Fruit fly (Drosophila melanogaster) whole organism, embryonic: ENCODE results near the gene CG14280.
A peak's percentile ranks its signal among the peaks of the same experiment; 100 is the strongest.

Experiments used
- C15 ChIP-seq: fragments of 200-800 bp; sonication (Bioruptor generic); IDR thresholded peaks from 3 replicates; pipeline ENCODE4 v1.3.6; 2022; ENCODE audit warnings: missing biosample characterization, missing genetic modification characterization
- CG10543 ChIP-seq: fragments of 200-800 bp; sonication (Bioruptor generic); optimal IDR thresholded peaks from 3 replicates; lab custom pipeline; 2017; ENCODE audit warnings: missing biosample characterization, mild to moderate bottlenecking, missing genetic modification characterization, moderate library complexity
- CG11085 ChIP-seq: fragments of 200-800 bp; sonication (Bioruptor generic); IDR thresholded peaks from 2 replicates; pipeline ENCODE4 v1.3.6; 2022; ENCODE audit warnings: missing biosample characterization, missing genetic modification characterization
- CG11504 ChIP-seq: fragments of 200-800 bp; sonication (Bioruptor generic); optimal IDR thresholded peaks from 3 replicates; lab custom pipeline; 2019; ENCODE audit warnings: missing biosample characterization, mild to moderate bottlenecking, missing genetic modification characterization, moderate library complexity
- CG11695 ChIP-seq: fragments of 200-800 bp; sonication (Bioruptor generic); IDR thresholded peaks from 3 replicates; pipeline ENCODE4 v1.3.6; 2022; ENCODE audit warnings: missing biosample characterization, missing genetic modification characterization
- CG11723 ChIP-seq: fragments of 200-800 bp; sonication (Bioruptor generic); optimal IDR thresholded peaks from 2 replicates; lab custom pipeline; 2017; ENCODE audit warnings: missing biosample characterization, mild to moderate bottlenecking, missing genetic modification characterization
- CG13424 ChIP-seq: fragments of 200-800 bp; sonication (Bioruptor generic); optimal IDR thresholded peaks from 2 replicates; lab custom pipeline; 2019; ENCODE audit warnings: missing biosample characterization, mild to moderate bottlenecking, missing genetic modification characterization, moderate library complexity
- CG15514 ChIP-seq: fragments of 200-800 bp; sonication (Bioruptor generic); optimal IDR thresholded peaks from 3 replicates; lab custom pipeline; 2017; ENCODE audit warnings: missing biosample characterization, missing genetic modification characterization, mild to moderate bottlenecking, moderate library complexity, missing genetic modification reagents
- CG1602 ChIP-seq: fragments of 200-800 bp; sonication (Bioruptor generic); optimal IDR thresholded peaks from 3 replicates; lab custom pipeline; 2016; ENCODE audit warnings: missing biosample characterization, missing genetic modification characterization
- CG17186 ChIP-seq: fragments of 200-800 bp; sonication (Bioruptor generic); optimal IDR thresholded peaks from 3 replicates; lab custom pipeline; 2017; ENCODE audit warnings: missing biosample characterization, missing genetic modification reagents, missing genetic modification characterization
- CG18764 ChIP-seq: fragments of 200-800 bp; sonication (Bioruptor generic); optimal IDR thresholded peaks from 3 replicates; lab custom pipeline; 2016; ENCODE audit warnings: missing biosample characterization, missing genetic modification characterization
- CG2202 ChIP-seq: fragments of 200-800 bp; sonication (Bioruptor generic); optimal IDR thresholded peaks from 2 replicates; lab custom pipeline; 2018; ENCODE audit warnings: missing biosample characterization, mild to moderate bottlenecking, missing genetic modification characterization
- CG30403 ChIP-seq: fragments of 200-800 bp; sonication (Bioruptor generic); optimal IDR thresholded peaks from 3 replicates; lab custom pipeline; 2016; ENCODE audit warnings: missing biosample characterization, missing genetic modification characterization
- CG32772 ChIP-seq: fragments of 200-800 bp; sonication (Bioruptor generic); IDR thresholded peaks from 2 replicates; pipeline ENCODE4 v1.3.6; 2022; ENCODE audit warnings: missing biosample characterization, missing genetic modification characterization
- CG3281 ChIP-seq: fragments of 200-800 bp; sonication (Bioruptor generic); optimal IDR thresholded peaks from 3 replicates; lab custom pipeline; 2017; ENCODE audit warnings: missing biosample characterization, mild to moderate bottlenecking, missing genetic modification characterization
- CG3407 ChIP-seq: fragments of 200-800 bp; sonication (Bioruptor generic); optimal IDR thresholded peaks from 2 replicates; lab custom pipeline; 2018; ENCODE audit warnings: missing biosample characterization, mild to moderate bottlenecking, missing genetic modification characterization
- CG3995 ChIP-seq: fragments of 200-800 bp; sonication (Bioruptor generic); optimal IDR thresholded peaks from 3 replicates; lab custom pipeline; 2016; ENCODE audit warnings: missing biosample characterization, missing genetic modification characterization
- CG6654 ChIP-seq: fragments of 200-800 bp; sonication (Bioruptor generic); optimal IDR thresholded peaks from 2 replicates; lab custom pipeline; 2017; ENCODE audit warnings: missing biosample characterization, mild to moderate bottlenecking, missing genetic modification characterization
- Chrac-16 ChIP-seq: fragments of 200-800 bp; sonication (Bioruptor generic); optimal IDR thresholded peaks from 3 replicates; lab custom pipeline; 2016; ENCODE audit warnings: missing biosample characterization, missing genetic modification characterization
- CkIIα-i1 ChIP-seq: fragments of 200-800 bp; sonication (Bioruptor generic); IDR thresholded peaks from 2 replicates; pipeline ENCODE4 v1.3.6; 2022; ENCODE audit warnings: missing biosample characterization, missing genetic modification characterization
- D19A ChIP-seq: fragments of 200-800 bp; optimal IDR thresholded peaks from 3 replicates; lab custom pipeline; 2019; ENCODE audit warnings: missing biosample characterization, mild to moderate bottlenecking, missing genetic modification characterization, moderate library complexity
- H2.0 ChIP-seq: fragments of 200-800 bp; sonication (Bioruptor generic); IDR thresholded peaks from 2 replicates; pipeline ENCODE4 v1.3.6; 2022; ENCODE audit warnings: missing biosample characterization, missing genetic modification characterization
- HLH3B ChIP-seq: fragments of 200-800 bp; sonication (Bioruptor generic); IDR thresholded peaks from 2 replicates; pipeline ENCODE4 v1.3.6; 2022; ENCODE audit warnings: missing biosample characterization, missing genetic modification characterization
- Myb ChIP-seq: fragments of 200-800 bp; sonication (Bioruptor generic); optimal IDR thresholded peaks from 2 replicates; lab custom pipeline; 2016; ENCODE audit warnings: missing biosample characterization, missing genetic modification characterization
- NfI ChIP-seq: fragments of 200-800 bp; sonication (Bioruptor generic); optimal IDR thresholded peaks from 3 replicates; lab custom pipeline; 2018; ENCODE audit warnings: missing biosample characterization, mild to moderate bottlenecking, missing genetic modification characterization, moderate library complexity
- Oaz ChIP-seq: fragments of 200-800 bp; sonication (Bioruptor generic); IDR thresholded peaks from 2 replicates; pipeline ENCODE4 v1.3.6; 2022; ENCODE audit warnings: missing biosample characterization, missing genetic modification characterization
- Ssrp ChIP-seq: fragments of 200-800 bp; sonication (Bioruptor generic); optimal IDR thresholded peaks from 2 replicates; lab custom pipeline; 2018; ENCODE audit warnings: missing biosample characterization, mild to moderate bottlenecking, missing genetic modification characterization, moderate library complexity
- al ChIP-seq: fragments of 200-800 bp; sonication (Bioruptor generic); IDR thresholded peaks from 2 replicates; pipeline ENCODE4 v1.3.6; 2022; ENCODE audit warnings: missing biosample characterization, missing genetic modification characterization
- amos ChIP-seq: fragments of 200-800 bp; sonication (Bioruptor generic); IDR thresholded peaks from 2 replicates; pipeline ENCODE4 v1.3.6; 2022; ENCODE audit warnings: missing biosample characterization, missing genetic modification characterization; ENCODE audit not compliant: partially characterized antibody
- ato ChIP-seq: fragments of 200-800 bp; sonication (Bioruptor generic); IDR thresholded peaks from 2 replicates; pipeline ENCODE4 v1.3.6; 2022; ENCODE audit warnings: missing biosample characterization, missing genetic modification characterization; ENCODE audit not compliant: partially characterized antibody
- az2 ChIP-seq: fragments of 200-800 bp; sonication (Bioruptor generic); optimal IDR thresholded peaks from 3 replicates; lab custom pipeline; 2016; ENCODE audit warnings: missing biosample characterization, missing genetic modification characterization
- btn ChIP-seq: fragments of 200-800 bp; sonication (Bioruptor generic); optimal IDR thresholded peaks from 2 replicates; lab custom pipeline; 2016; ENCODE audit warnings: missing biosample characterization, missing genetic modification characterization
- cas ChIP-seq: fragments of 200-800 bp; sonication (Bioruptor generic); IDR thresholded peaks from 2 replicates; pipeline ENCODE4 v1.3.6; 2022; ENCODE audit warnings: missing biosample characterization, missing genetic modification characterization
- crp ChIP-seq, 2 experiments: fragments of 200-800 bp; sonication (Bioruptor generic); optimal IDR thresholded peaks; 2 replicates in 1 of 2; 3 replicates in 1 of 2; lab custom pipeline; 2017; ENCODE audit warnings: missing biosample characterization in 2 of 2, missing genetic modification characterization in 2 of 2, mild to moderate bottlenecking in 1 of 2, moderate library complexity in 1 of 2
- dysf ChIP-seq: fragments of 200-800 bp; sonication (Bioruptor generic); IDR thresholded peaks from 3 replicates; pipeline ENCODE4 v1.3.6; 2022; ENCODE audit warnings: missing biosample characterization, missing genetic modification characterization
- hb ChIP-seq: fragments of 200-800 bp; sonication (Bioruptor generic); IDR thresholded peaks from 3 replicates; pipeline ENCODE4 v1.3.6; 2022; ENCODE audit warnings: missing biosample characterization, missing genetic modification characterization; ENCODE audit not compliant: partially characterized antibody
- inv ChIP-seq: fragments of 200-800 bp; sonication (Bioruptor generic); IDR thresholded peaks from 2 replicates; pipeline ENCODE4 v1.3.6; 2022; ENCODE audit warnings: missing biosample characterization, missing genetic modification characterization; ENCODE audit not compliant: partially characterized antibody
- jigr1 ChIP-seq: fragments of 200-800 bp; sonication (Bioruptor generic); IDR thresholded peaks from 3 replicates; pipeline ENCODE4 v1.3.6; 2022; ENCODE audit warnings: missing biosample characterization, missing genetic modification characterization
- jumu ChIP-seq: fragments of 200-800 bp; sonication (Bioruptor generic); optimal IDR thresholded peaks from 3 replicates; lab custom pipeline; 2016; ENCODE audit warnings: missing biosample characterization, missing genetic modification characterization
- sna ChIP-seq: fragments of 200-800 bp; sonication (Bioruptor generic); IDR thresholded peaks from 2 replicates; pipeline ENCODE4 v1.3.6; 2022; ENCODE audit warnings: missing biosample characterization, missing genetic modification characterization; ENCODE audit not compliant: partially characterized antibody
- stwl ChIP-seq: fragments of 200-800 bp; sonication (Bioruptor generic); optimal IDR thresholded peaks from 3 replicates; lab custom pipeline; 2018; ENCODE audit warnings: missing biosample characterization, mild to moderate bottlenecking, missing genetic modification characterization, moderate library complexity
- tgo ChIP-seq: fragments of 200-800 bp; sonication (Bioruptor generic); IDR thresholded peaks from 3 replicates; pipeline ENCODE4 v1.3.6; 2022; ENCODE audit warnings: missing biosample characterization, missing genetic modification characterization
- trh ChIP-seq: fragments of 200-800 bp; sonication (Bioruptor generic); optimal IDR thresholded peaks from 2 replicates; lab custom pipeline; 2016; ENCODE audit warnings: missing biosample characterization, missing genetic modification characterization
- tup ChIP-seq: fragments of 200-800 bp; sonication (Bioruptor generic); optimal IDR thresholded peaks from 2 replicates; lab custom pipeline; 2016; ENCODE audit warnings: missing biosample characterization, mild to moderate bottlenecking, missing genetic modification characterization, moderate library complexity
- twi ChIP-seq: fragments of 200-800 bp; optimal IDR thresholded peaks from 2 replicates; lab custom pipeline; 2019; ENCODE audit warnings: missing biosample characterization, mild to moderate bottlenecking, missing genetic modification characterization, moderate library complexity
- unc-4 ChIP-seq: fragments of 200-800 bp; sonication (Bioruptor generic); IDR thresholded peaks from 2 replicates; pipeline ENCODE4 v1.3.6; 2022; ENCODE audit warnings: missing biosample characterization, missing genetic modification characterization; ENCODE audit not compliant: partially characterized antibody
- wor ChIP-seq: fragments of 200-800 bp; sonication (Bioruptor generic); IDR thresholded peaks from 2 replicates; pipeline ENCODE4 v1.3.6; 2022; ENCODE audit warnings: missing biosample characterization, missing genetic modification characterization
- z ChIP-seq: fragments of 200-800 bp; sonication (Bioruptor generic); IDR thresholded peaks from 3 replicates; pipeline ENCODE4 v1.3.6; 2022; ENCODE audit warnings: missing biosample characterization, missing genetic modification characterization

Gene CG14280

dm6 chr3R:19226137-19226873, 30.3 kb upstream of the CG14280 start, which contains the start of gene vib (continued):
- TF ChIP-seq Myb (GFP tag; lab: Kevin White, UChicago), result peak; percentile 20
- peak; percentile 67 for TF ChIP-seq CG11504
- TF ChIP-seq CG3995 (GFP tag; lab: Kevin White, UChicago), result peak; percentile 45
- peak; percentile 29 for TF ChIP-seq CG18764 (GFP tag; lab: Kevin White, UChicago)
- TF ChIP-seq CG17186 (GFP tag; lab: Kevin White, UChicago), result peak; percentile 76
- no peak for TF ChIP-seq CG3407 (GFP tag; lab: Kevin White, UChicago)
- TF ChIP-seq C15, result no peak
- TF ChIP-seq jigr1 (GFP tag; lab: Robert Waterston, UW), result no peak
- TF ChIP-seq cas (GFP tag; lab: Robert Waterston, UW), result peak; percentile 57; the same call in 1 of the 2 replicates
- peak; percentile 87 for TF ChIP-seq inv (GFP tag; lab: Robert Waterston, UW)
- TF ChIP-seq CG13424 (tag; lab: Kevin White, UChicago), result peak; percentile 55
- peak in 1 of 2 experiments; percentile 1 for TF ChIP-seq crp (GFP tag; optimal IDR thresholded peaks at IDR 0.05; lab: Kevin White, UChicago)
- TF ChIP-seq wor (GFP tag; lab: Robert Waterston, UW), result no peak
- peak; percentile 32 for TF ChIP-seq CG10543 (GFP tag; lab: Kevin White, UChicago)
- TF ChIP-seq tup, result peak; percentile 26
- TF ChIP-seq tgo, result peak; percentile 32; the same call in 1 of the 3 replicates
- TF ChIP-seq CkIIα-i1 (GFP tag; lab: Robert Waterston, UW), result no peak
- TF ChIP-seq D19A (tag; lab: Kevin White, UChicago), result peak; percentile 65
- no peak for TF ChIP-seq CG32772 (GFP tag; lab: Robert Waterston, UW)
- no peak for TF ChIP-seq btn (GFP tag; lab: Kevin White, UChicago)
- peak; percentile 42 for TF ChIP-seq CG3281
- TF ChIP-seq CG6654, result no peak
- TF ChIP-seq CG1602 (GFP tag; lab: Kevin White, UChicago), result peak; percentile 37
- TF ChIP-seq hb (GFP tag; lab: Robert Waterston, UW), result peak; percentile 95
- peak; percentile 19 for TF ChIP-seq Ssrp (tag; lab: Kevin White, UChicago)
- TF ChIP-seq jumu, result peak; percentile 33
- peak; percentile 19 for TF ChIP-seq twi (tag; lab: Kevin White, UChicago)
- TF ChIP-seq Oaz (GFP tag; lab: Robert Waterston, UW), result no peak
- TF ChIP-seq HLH3B, result 0 out of 2 replicates have a peak, but pooled peaks have one; percentile 10
- peak; percentile 28; the same call in 1 of the 2 replicates for TF ChIP-seq al
- peak; percentile 95 for TF ChIP-seq stwl (tag; lab: Kevin White, UChicago)
- TF ChIP-seq CG15514 (GFP tag; lab: Kevin White, UChicago), result peak; percentile 96
- peak; percentile 32; the same call in 1 of the 3 replicates for TF ChIP-seq dysf
- no peak for TF ChIP-seq z (GFP tag; lab: Robert Waterston, UW)
- TF ChIP-seq trh, result peak; percentile 1
- TF ChIP-seq CG30403 (GFP tag; lab: Kevin White, UChicago), result peak; percentile 51
- TF ChIP-seq sna (GFP tag; lab: Robert Waterston, UW), result peak; percentile 89
- TF ChIP-seq NfI (GFP tag; lab: Kevin White, UChicago), result peak; percentile 60
- peak; percentile 10; the same call in 1 of the 2 replicates for TF ChIP-seq CG11085 (GFP tag; lab: Robert Waterston, UW)
- peak; percentile 96 for TF ChIP-seq ato (GFP tag; lab: Robert Waterston, UW)
- TF ChIP-seq CG11695 (GFP tag; lab: Robert Waterston, UW), result 0 out of 3 replicates have a peak, but pooled peaks have one; percentile 29
- peak; percentile 49 for TF ChIP-seq az2 (GFP tag; lab: Kevin White, UChicago)
- TF ChIP-seq H2.0 (GFP tag; lab: Robert Waterston, UW), result peak; percentile 38; the same call in 1 of the 2 replicates
- peak; percentile 95; the same call in 1 of the 2 replicates for TF ChIP-seq amos (GFP tag; lab: Robert Waterston, UW)
- TF ChIP-seq unc-4, result peak; percentile 89
- no peak for TF ChIP-seq CG11723 (GFP tag; lab: Kevin White, UChicago)
- TF ChIP-seq Chrac-16, result peak; percentile 12
- TF ChIP-seq CG2202, result peak; percentile 9
